Worm (Caenorhabditis elegans) whole organism, midembryonic: ENCODE results near the gene ldp-1.

ENCODE experiments used
- T22C8.4 ChIP-seq: fragments of 200-800 bp; sonication (Bioruptor generic); IDR thresholded peaks from 2 replicates; pipeline ENCODE4 v1.3.6; 2022; ENCODE audit warnings: missing genetic modification characterization, missing compliant biosample characterization
- cog-1 ChIP-seq: sonication (generic microtip); optimal IDR thresholded peaks from 2 replicates; lab custom pipeline; 2016; ENCODE audit warnings: missing genetic modification characterization, missing compliant biosample characterization
- flt-1 ChIP-seq: fragments of 200-800 bp; sonication (Bioruptor generic); IDR thresholded peaks from 2 replicates; pipeline ENCODE4 v1.3.6; 2022; ENCODE audit warnings: missing genetic modification characterization, missing compliant biosample characterization
- klf-2 ChIP-seq: fragments of 200-800 bp; sonication (Bioruptor generic); conservative IDR thresholded peaks from 2 replicates; pipeline ENCODE4 v1.3.6; 2022; ENCODE audit warnings: missing genetic modification reagents, missing genetic modification characterization, missing compliant biosample characterization
- med-1 ChIP-seq: sonication (generic microtip); optimal IDR thresholded peaks from 2 replicates; lab custom pipeline; 2017; ENCODE audit warnings: missing genetic modification characterization, mild to moderate bottlenecking, missing compliant biosample characterization, antibody characterized with exemption, missing genetic modification reagents; ENCODE audit not compliant: insufficient read depth
- ref-1 ChIP-seq: fragments of 200-800 bp; sonication (Bioruptor generic); conservative IDR thresholded peaks from 2 replicates; pipeline ENCODE4 v1.3.6; 2022; ENCODE audit warnings: missing genetic modification reagents, missing genetic modification characterization, missing compliant biosample characterization
- tab-1 ChIP-seq: fragments of 200-800 bp; sonication (Bioruptor generic); IDR thresholded peaks from 2 replicates; pipeline ENCODE4 v1.3.6; 2022; ENCODE audit warnings: missing genetic modification characterization, missing compliant biosample characterization
- ztf-23 ChIP-seq: fragments of 200-800 bp; sonication (Bioruptor generic); IDR thresholded peaks from 2 replicates; pipeline ENCODE4 v1.3.6; 2022; ENCODE audit warnings: missing genetic modification reagents, missing genetic modification characterization, missing compliant biosample characterization
- ztf-29 ChIP-seq: fragments of 200-800 bp; sonication (Bioruptor generic); IDR thresholded peaks from 2 replicates; pipeline ENCODE4 v1.3.6; 2022; ENCODE audit warnings: missing genetic modification reagents, missing genetic modification characterization, missing compliant biosample characterization

Gene ldp-1

ce11 chrV:2177307-2177764 is 50.0 kb downstream of the ldp-1 start, which contains the start of gene srbc-17:
Gene srbc-17, plus strand, starts transcription at chrV:2177714.
- no peak for TF ChIP-seq ztf-29 (GFP tag; lab: Robert Waterston, UW)
- TF ChIP-seq klf-2 (GFP tag; lab: Robert Waterston, UW) = no peak
- TF ChIP-seq tab-1 (GFP tag; lab: Robert Waterston, UW) = no peak
- TF ChIP-seq flt-1 (GFP tag; lab: Robert Waterston, UW) = no peak
- no peak for TF ChIP-seq T22C8.4
- no peak for TF ChIP-seq ztf-23 (GFP tag; lab: Robert Waterston, UW)
- no peak for TF ChIP-seq med-1 (GFP tag; lab: Kevin White, UChicago)
- TF ChIP-seq ref-1 = no peak

- TF ChIP-seq ztf-29 (GFP tag; lab: Robert Waterston, UW) (no peak), T22C8.4 (no peak), ref-1 (no peak), tab-1 (GFP tag; lab: Robert Waterston, UW) (no peak), cog-1 (tag; lab: Kevin White, UChicago) (no peak), flt-1 (GFP tag; lab: Robert Waterston, UW) (no peak), klf-2 (GFP tag; lab: Robert Waterston, UW) (no peak), med-1 (GFP tag; lab: Kevin White, UChicago) (no peak), ztf-23 (GFP tag; lab: Robert Waterston, UW) (no peak)
Observed at ce11 chrV:2179214-2179613, 51.9 kb downstream of the ldp-1 start, which contains the start of gene cyp-33C1. Gene cyp-33C1, plus strand, starts transcription at chrV:2179514.
